Worm (Caenorhabditis elegans): ENCODE results near the gene inf-1.

The inf-1 gene

DNA sequence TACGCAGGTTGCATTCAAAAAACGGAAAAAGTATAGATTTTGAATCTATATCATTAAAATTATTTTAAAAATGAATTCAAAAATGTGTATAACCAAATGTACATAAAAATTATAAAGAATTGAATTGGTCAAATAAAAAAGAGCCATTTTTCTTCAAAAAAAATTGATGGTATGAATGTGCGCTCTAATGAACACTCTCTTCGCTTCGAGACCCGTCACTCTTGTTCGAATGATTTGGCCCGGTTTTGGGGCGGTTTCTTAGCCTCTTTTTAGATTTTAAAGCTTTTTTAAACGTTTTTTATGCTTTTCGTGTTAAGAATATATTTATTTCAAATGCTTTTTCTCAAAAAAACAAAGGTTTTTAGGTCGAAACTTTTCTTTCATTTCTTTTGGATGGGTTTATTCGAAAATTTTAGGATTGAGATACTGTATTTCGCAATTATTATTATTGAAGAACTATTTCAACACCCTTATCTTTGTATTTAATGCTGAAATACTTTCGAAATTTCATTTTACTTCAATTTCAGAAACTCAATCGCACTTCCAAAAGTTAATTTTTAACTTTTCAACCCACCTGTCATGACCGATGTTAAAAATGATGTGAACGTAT is at the start of gene inf-1:
Gene inf-1 (plus strand): TSS at position 577 of the 610 bp plus-strand sequence.
- peak; percentile 28 for TF ChIP-seq nhr-237 (tag; optimal IDR thresholded peaks at IDR 0.05)
- peak; percentile 52 for TF ChIP-seq lsy-2 (tag; optimal IDR thresholded peaks at IDR 0.05)
- no peak for TF ChIP-seq bed-3 (GFP tag; optimal IDR thresholded peaks at IDR 0.05)
- no peak for TF ChIP-seq tbx-8 (GFP tag; optimal IDR thresholded peaks at IDR 0.05)
- TF ChIP-seq pha-4 (tag; optimal IDR thresholded peaks at IDR 0.05) = no peak
- TF ChIP-seq drap-1 (GFP tag; optimal IDR thresholded peaks at IDR 0.05) = no peak
- TF ChIP-seq ces-1 (GFP tag; optimal IDR thresholded peaks at IDR 0.05) = no peak
- TF ChIP-seq blmp-1 (tag; optimal IDR thresholded peaks at IDR 0.05) = no peak

DNA sequence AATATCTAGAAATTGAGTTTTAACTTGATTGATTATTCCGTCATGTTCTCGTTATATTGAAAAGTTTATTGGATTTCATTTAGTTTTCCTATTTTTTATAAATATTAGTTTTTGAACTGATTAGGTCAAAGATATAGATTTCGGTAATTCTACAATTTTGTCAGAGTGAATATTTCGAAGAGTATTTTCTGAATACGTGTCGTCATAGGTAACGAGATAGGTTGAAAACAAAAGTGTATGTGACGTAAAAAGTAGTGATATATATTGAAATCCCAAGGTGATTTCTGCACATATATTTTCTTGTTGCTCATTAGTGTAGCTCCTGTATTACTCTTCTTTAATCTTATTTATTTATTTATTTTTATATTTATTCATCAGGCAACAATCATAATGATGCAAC is 49.1 kb upstream of the inf-1 start, which contains the start of gene K04C2.7:
Gene K04C2.7 (plus strand): TSS at position 301 of the 400 bp plus-strand sequence.
- no peak for TF ChIP-seq mep-1 (tag; optimal IDR thresholded peaks at IDR 0.05)
- no peak for TF ChIP-seq nhr-237 (tag; optimal IDR thresholded peaks at IDR 0.05)
- no peak for TF ChIP-seq unc-39 (tag; optimal IDR thresholded peaks at IDR 0.05)
- TF ChIP-seq ham-2 (GFP tag; optimal IDR thresholded peaks at IDR 0.05) = no peak
- TF ChIP-seq lin-13 (tag; optimal IDR thresholded peaks at IDR 0.05) = no peak
- no peak for TF ChIP-seq bed-3 (GFP tag; optimal IDR thresholded peaks at IDR 0.05)
- no peak for TF ChIP-seq zip-8 (tag; optimal IDR thresholded peaks at IDR 0.05)
- no peak for TF ChIP-seq nhr-2 (tag; optimal IDR thresholded peaks at IDR 0.05)

DNA sequence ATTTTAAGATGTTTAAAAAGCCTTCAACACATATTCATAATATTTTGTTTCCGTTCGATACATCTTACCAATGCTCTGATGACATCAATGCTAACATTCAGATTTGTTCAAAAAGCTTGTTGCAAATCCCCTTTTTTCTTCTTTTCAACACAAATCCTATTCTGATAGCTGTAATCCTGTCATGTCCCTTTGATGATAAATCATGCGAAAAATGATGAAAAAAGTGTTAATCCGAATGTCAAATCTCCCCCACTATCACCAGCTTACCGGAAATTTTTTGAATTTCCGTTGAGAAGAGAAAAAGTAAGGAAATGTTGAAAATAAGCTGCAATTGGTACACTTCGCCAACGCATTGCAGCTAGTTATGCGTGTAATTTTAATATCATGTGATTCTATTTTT is 48.2 kb upstream of the inf-1 start:
- TF ChIP-seq lin-32 (GFP tag; optimal IDR thresholded peaks at IDR 0.05) (no peak), mls-2 (tag; optimal IDR thresholded peaks at IDR 0.05) (no peak), mab-5 (tag; optimal IDR thresholded peaks at IDR 0.05) (no peak), snpc-4 (tag; optimal IDR thresholded peaks at IDR 0.05) (no peak), elt-1 (tag; optimal IDR thresholded peaks at IDR 0.05; ENCODE audit: borderline replicate concordance, insufficient read depth) (no peak), pha-4 (tag; optimal IDR thresholded peaks at IDR 0.05) (no peak)

DNA sequence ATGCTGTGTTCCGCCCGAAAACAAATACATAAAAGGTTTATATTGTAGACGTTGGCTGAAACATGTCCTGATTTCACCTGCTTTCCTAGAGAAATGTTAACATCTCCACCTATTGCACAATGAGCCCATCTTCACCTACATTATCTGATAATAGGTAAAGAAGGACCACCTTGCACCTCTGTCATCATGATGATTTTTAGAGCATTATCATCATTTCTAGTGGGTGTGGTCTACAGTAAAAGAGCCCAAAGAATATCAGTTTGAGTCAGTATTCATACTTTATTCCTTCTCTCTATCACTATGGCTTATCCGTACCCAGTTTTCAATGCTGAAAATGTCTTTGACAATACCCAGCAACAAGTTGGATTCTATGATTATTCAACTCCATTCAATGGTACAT is 45.7 kb upstream of the inf-1 start, which contains the start of gene med-2:
Gene med-2 (plus strand): TSS at position 301 of the 400 bp plus-strand sequence.
- TF ChIP-seq mep-1 (tag; optimal IDR thresholded peaks at IDR 0.05) = no peak
- TF ChIP-seq ceh-83 (GFP tag; optimal IDR thresholded peaks at IDR 0.05) = no peak
- TF ChIP-seq tbx-8 (GFP tag; optimal IDR thresholded peaks at IDR 0.05) = no peak
- TF ChIP-seq elt-3 (tag; optimal IDR thresholded peaks at IDR 0.05) = no peak
- TF ChIP-seq ceh-39 (tag; optimal IDR thresholded peaks at IDR 0.05) = no peak

DNA sequence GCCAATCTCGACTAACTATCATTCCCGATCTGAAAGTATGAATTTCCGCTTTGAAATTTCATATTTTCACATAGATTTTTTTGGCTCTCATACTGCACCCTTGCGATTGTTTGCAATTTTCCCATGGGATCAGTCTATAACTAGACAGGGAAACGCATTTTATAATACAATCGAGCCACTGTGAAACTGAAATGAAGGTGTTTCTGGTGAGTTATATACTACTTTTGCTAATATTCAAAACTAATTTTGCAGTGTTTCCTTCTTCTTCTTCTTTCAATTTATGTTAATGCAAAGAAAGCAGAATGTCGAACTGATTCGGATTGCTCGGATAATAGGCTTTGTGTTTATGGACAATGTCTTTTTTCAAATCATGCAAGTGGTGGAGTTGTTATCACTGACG is 44.0 kb upstream of the inf-1 start:
- TF ChIP-seq zip-8 (tag; optimal IDR thresholded peaks at IDR 0.05) = no peak
- no peak for TF ChIP-seq hlh-1 (tag; optimal IDR thresholded peaks at IDR 0.05)
- TF ChIP-seq nhr-28 (tag; optimal IDR thresholded peaks at IDR 0.05) = no peak

DNA sequence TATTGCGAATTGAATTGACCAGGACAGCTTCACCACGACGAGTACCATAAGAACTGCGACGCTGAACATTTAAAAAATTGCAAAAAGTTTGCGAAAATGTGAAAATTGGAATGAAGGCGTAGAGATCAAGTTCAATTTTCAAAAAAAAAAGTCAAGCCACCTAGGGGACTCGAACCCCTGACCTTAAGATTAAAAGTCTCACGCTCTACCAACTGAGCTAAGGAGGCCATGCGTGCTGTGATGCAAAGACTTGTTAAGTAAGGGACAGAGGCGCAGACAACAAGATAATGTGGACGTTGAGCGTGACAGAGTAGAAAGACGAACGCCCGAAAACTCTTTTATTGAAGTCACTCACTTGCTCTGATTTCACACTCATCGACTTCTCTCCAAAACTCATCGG is 42.4 kb upstream of the inf-1 start:
- TF ChIP-seq zip-8 (tag; optimal IDR thresholded peaks at IDR 0.05) = no peak
- TF ChIP-seq nhr-2 (tag; optimal IDR thresholded peaks at IDR 0.05) = no peak
- TF ChIP-seq pha-4 (tag; optimal IDR thresholded peaks at IDR 0.05) = no peak
- no peak for TF ChIP-seq blmp-1 (tag; optimal IDR thresholded peaks at IDR 0.05)
- TF ChIP-seq ces-1 (GFP tag; optimal IDR thresholded peaks at IDR 0.05) = peak; percentile 56
- peak; percentile 42 for TF ChIP-seq hlh-1 (tag; optimal IDR thresholded peaks at IDR 0.05)
- peak; percentile 81 for TF ChIP-seq ceh-83 (GFP tag; optimal IDR thresholded peaks at IDR 0.05)
- peak; percentile 85 for TF ChIP-seq mls-2 (tag; optimal IDR thresholded peaks at IDR 0.05)
- TF ChIP-seq snpc-4 (tag; optimal IDR thresholded peaks at IDR 0.05) = no peak
- no peak for TF ChIP-seq nhr-76 (tag; optimal IDR thresholded peaks at IDR 0.05)
- TF ChIP-seq nhr-237 (tag; optimal IDR thresholded peaks at IDR 0.05) = no peak
- no peak for TF ChIP-seq mab-5 (tag; optimal IDR thresholded peaks at IDR 0.05)
- peak; percentile 46 for TF ChIP-seq flh-1 (GFP tag; optimal IDR thresholded peaks at IDR 0.05)
- peak; percentile 87 for TF ChIP-seq sptf-1 (tag; optimal IDR thresholded peaks at IDR 0.05)
- TF ChIP-seq ceh-39 (tag; optimal IDR thresholded peaks at IDR 0.05) = no peak
- peak; percentile 63 for TF ChIP-seq bed-3 (GFP tag; optimal IDR thresholded peaks at IDR 0.05)
- peak; percentile 45 for TF ChIP-seq lsy-2 (tag; optimal IDR thresholded peaks at IDR 0.05)
- peak; percentile 60 for TF ChIP-seq lin-32 (GFP tag; optimal IDR thresholded peaks at IDR 0.05)
- TF ChIP-seq nhr-28 (tag; optimal IDR thresholded peaks at IDR 0.05) = peak; percentile 38
- TF ChIP-seq nhr-12 (tag; optimal IDR thresholded peaks at IDR 0.05) = no peak
- TF ChIP-seq elt-1 (tag; optimal IDR thresholded peaks at IDR 0.05; ENCODE audit: borderline replicate concordance, insufficient read depth) = no peak
- TF ChIP-seq tbx-8 (GFP tag; optimal IDR thresholded peaks at IDR 0.05) = peak; percentile 46
- peak; percentile 64 for TF ChIP-seq ceh-43 (GFP tag; optimal IDR thresholded peaks at IDR 0.05)
- peak; percentile 13 for TF ChIP-seq unc-39 (tag; optimal IDR thresholded peaks at IDR 0.05)
- TF ChIP-seq sem-2 (GFP tag; optimal IDR thresholded peaks at IDR 0.05) = peak; percentile 68
- TF ChIP-seq ztf-11 (tag; optimal IDR thresholded peaks at IDR 0.05) = peak; percentile 32
- peak; percentile 70 for TF ChIP-seq cnd-1 (tag; optimal IDR thresholded peaks at IDR 0.05)
- peak; percentile 61 for TF ChIP-seq drap-1 (GFP tag; optimal IDR thresholded peaks at IDR 0.05)
- TF ChIP-seq lin-13 (tag; optimal IDR thresholded peaks at IDR 0.05) = peak; percentile 16
- TF ChIP-seq M03D4.4 (tag; optimal IDR thresholded peaks at IDR 0.05) = peak; percentile 81
- TF ChIP-seq unc-120 (tag; optimal IDR thresholded peaks at IDR 0.05; ENCODE audit: poor library complexity, severe bottlenecking) = peak; percentile 80
- peak; percentile 41 for TF ChIP-seq ham-2 (GFP tag; optimal IDR thresholded peaks at IDR 0.05)
- peak; percentile 55 for TF ChIP-seq mep-1 (tag; optimal IDR thresholded peaks at IDR 0.05)
